Worm (Caenorhabditis elegans) whole organism, L2 larva: ENCODE data around the gene Y51A2B.9.

ENCODE experiments used
- R02D3.7 ChIP-seq: fragments of 150-350 bp; optimal IDR thresholded peaks from 2 replicates; lab custom pipeline; 2014; ENCODE audit warnings: missing biosample characterization, missing genetic modification characterization
- ama-1 ChIP-seq: fragments of 150-350 bp; optimal IDR thresholded peaks from 2 replicates; lab custom pipeline; 2018; ENCODE audit warnings: inconsistent platforms
- blmp-1 ChIP-seq: sonication (generic microtip); optimal IDR thresholded peaks from 2 replicates; lab custom pipeline; 2017; ENCODE audit warnings: missing genetic modification characterization, mild to moderate bottlenecking, missing compliant biosample characterization, antibody characterized with exemption, moderate library complexity; ENCODE audit not compliant: insufficient read depth
- gmeb-1 ChIP-seq: fragments of 150-350 bp; optimal IDR thresholded peaks from 2 replicates; lab custom pipeline; 2014; ENCODE audit warnings: missing biosample characterization, missing genetic modification characterization
- lin-11 ChIP-seq: fragments of 150-350 bp; sonication (generic microtip); optimal IDR thresholded peaks from 2 replicates; lab custom pipeline; 2014; ENCODE audit warnings: missing biosample characterization, missing genetic modification characterization, inconsistent platforms, mixed read lengths
- lsy-2 ChIP-seq, 2 experiments: fragments of 150-350 bp in 1 of 2; sonication (generic microtip) in 1 of 2; optimal IDR thresholded peaks; 2 replicates each; lab custom pipeline; 2014 to 2017; ENCODE audit warnings: missing biosample characterization in 2 of 2, missing genetic modification characterization in 2 of 2
- nhr-11 ChIP-seq: fragments of 150-350 bp; optimal IDR thresholded peaks from 2 replicates; lab custom pipeline; 2014; ENCODE audit warnings: missing biosample characterization, missing genetic modification characterization
- nhr-12 ChIP-seq: fragments of 150-350 bp; optimal IDR thresholded peaks from 2 replicates; lab custom pipeline; 2014; ENCODE audit warnings: missing biosample characterization, missing genetic modification characterization
- nhr-23 ChIP-seq: fragments of 150-350 bp; optimal IDR thresholded peaks from 2 replicates; lab custom pipeline; 2014; ENCODE audit warnings: missing biosample characterization, missing genetic modification reagents, missing genetic modification characterization
- unc-62 ChIP-seq: fragments of 150-350 bp; optimal IDR thresholded peaks from 2 replicates; lab custom pipeline; 2014; ENCODE audit warnings: missing biosample characterization, missing genetic modification reagents, missing genetic modification characterization
- zag-1 ChIP-seq: fragments of 150-350 bp; optimal IDR thresholded peaks from 2 replicates; lab custom pipeline; 2014; ENCODE audit warnings: missing biosample characterization, missing genetic modification characterization

ce11 chrV:18364558-18364957, 31.0 kb downstream of the Y51A2B.9 start, which contains the start of gene C08E8.9:
- TF ChIP-seq nhr-12 (no peak), unc-62 (no peak), lin-11 (tag; lab: Kevin White, UChicago) (no peak), nhr-23 (tag; lab: Kevin White, UChicago) (no peak), zag-1 (tag; lab: Kevin White, UChicago) (no peak), ama-1 (lab: Kevin White, UChicago) (no peak), nhr-11 (tag; lab: Kevin White, UChicago) (no peak), lsy-2 (tag; optimal IDR thresholded peaks at IDR 0.05; lab: Kevin White, UChicago) (no peak), R02D3.7 (no peak), blmp-1 (tag; lab: Kevin White, UChicago) (no peak), gmeb-1 (no peak)
